Fruit fly (Drosophila melanogaster): Measurements from ENCODE around the gene Fum2.
A peak's percentile ranks its signal among the peaks of the same experiment; 100 is the strongest.

Gene Fum2

dm6 chrX:6681467-6681866, at the start of gene Fum2:
Gene Fum2, plus strand, starts transcription at chrX:6681767.
- TF ChIP-seq OdsH (GFP tag; optimal IDR thresholded peaks at IDR 0.05), result no peak
- no peak for TF ChIP-seq Rel (GFP tag; optimal IDR thresholded peaks at IDR 0.05)
- TF ChIP-seq Rel (tag; optimal IDR thresholded peaks at IDR 0.05), result no peak
- TF ChIP-seq Myc (optimal IDR thresholded peaks at IDR 0.05), result no peak
- no peak for TF ChIP-seq rgr (GFP tag; optimal IDR thresholded peaks at IDR 0.05)
- TF ChIP-seq HLH106 (tag; optimal IDR thresholded peaks at IDR 0.05), result no peak
- no peak for TF ChIP-seq Vsx2 (GFP tag; optimal IDR thresholded peaks at IDR 0.05; ENCODE audit: partially characterized antibody)
- no peak for TF ChIP-seq CG9705 (GFP tag; optimal IDR thresholded peaks at IDR 0.05)
- TF ChIP-seq brk (GFP tag; optimal IDR thresholded peaks at IDR 0.05), result no peak
- TF ChIP-seq N (GFP tag; optimal IDR thresholded peaks at IDR 0.05), result no peak
- TF ChIP-seq pan (optimal IDR thresholded peaks at IDR 0.05), result no peak
- no peak for TF ChIP-seq dl (GFP tag; optimal IDR thresholded peaks at IDR 0.05; ENCODE audit: insufficient read depth in 1 of 2, partially characterized antibody in 2 of 2)
- TF ChIP-seq sv (GFP tag; optimal IDR thresholded peaks at IDR 0.05), result no peak
- TF ChIP-seq Hr83 (GFP tag; optimal IDR thresholded peaks at IDR 0.05; ENCODE audit: poor library complexity, severe bottlenecking), result no peak
- no peak for TF ChIP-seq CG32264 (GFP tag; optimal IDR thresholded peaks at IDR 0.05)
- TF ChIP-seq Hr78 (GFP tag; optimal IDR thresholded peaks at IDR 0.05), result no peak
- no peak for TF ChIP-seq sage (GFP tag; optimal IDR thresholded peaks at IDR 0.05)
- TF ChIP-seq Dfd (GFP tag; optimal IDR thresholded peaks at IDR 0.05), result no peak
- TF ChIP-seq Dif (GFP tag; optimal IDR thresholded peaks at IDR 0.05; ENCODE audit: partially characterized antibody), result no peak
- no peak for TF ChIP-seq h (GFP tag; optimal IDR thresholded peaks at IDR 0.05)

dm6 chrX:6631885-6632284, 49.7 kb upstream of the Fum2 start:
- no peak for TF ChIP-seq woc (GFP tag; optimal IDR thresholded peaks at IDR 0.05)

DNA sequence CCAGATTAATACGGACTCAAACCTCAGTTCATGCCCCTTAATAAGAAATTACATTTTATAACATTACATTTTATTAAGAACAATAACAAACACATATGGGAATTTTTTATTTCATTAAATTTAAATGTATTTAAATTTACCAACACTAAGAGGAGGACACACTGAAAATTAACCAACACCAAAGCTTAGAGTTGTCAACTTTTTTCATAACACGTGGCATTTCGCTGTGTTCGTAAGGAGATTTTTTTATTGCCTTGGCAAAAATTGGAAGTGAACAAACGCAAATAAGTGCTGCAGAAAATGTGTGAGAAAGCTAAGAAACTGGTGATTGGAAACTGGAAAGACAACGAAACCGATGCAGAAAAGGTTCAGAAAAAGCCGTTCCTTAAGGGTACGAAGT, 47.9 kb upstream of the Fum2 start, which contains the start of gene CG14443:
Gene CG14443, plus strand, starts transcription at position 301 of the 400 bp plus-strand sequence.
- TF ChIP-seq Hr78 (GFP tag; optimal IDR thresholded peaks at IDR 0.05) (no peak), usp (GFP tag; optimal IDR thresholded peaks at IDR 0.05) (no peak), Myc (optimal IDR thresholded peaks at IDR 0.05) (no peak), Mio (GFP tag; optimal IDR thresholded peaks at IDR 0.05) (no peak), Jra (GFP tag; optimal IDR thresholded peaks at IDR 0.05) (no peak), woc (GFP tag; optimal IDR thresholded peaks at IDR 0.05) (no peak), tai (GFP tag; optimal IDR thresholded peaks at IDR 0.05) (no peak), Sp1 (GFP tag; optimal IDR thresholded peaks at IDR 0.05) (no peak), CG9705 (GFP tag; optimal IDR thresholded peaks at IDR 0.05) (no peak), Vsx2 (GFP tag; optimal IDR thresholded peaks at IDR 0.05; ENCODE audit: partially characterized antibody) (no peak), sage (GFP tag; optimal IDR thresholded peaks at IDR 0.05) (no peak), CrebA (GFP tag; optimal IDR thresholded peaks at IDR 0.05; ENCODE audit: borderline replicate concordance) (no peak), br (GFP tag; optimal IDR thresholded peaks at IDR 0.05) (no peak), rgr (GFP tag; optimal IDR thresholded peaks at IDR 0.05) (no peak), Dif (GFP tag; optimal IDR thresholded peaks at IDR 0.05; ENCODE audit: partially characterized antibody) (no peak)

DNA sequence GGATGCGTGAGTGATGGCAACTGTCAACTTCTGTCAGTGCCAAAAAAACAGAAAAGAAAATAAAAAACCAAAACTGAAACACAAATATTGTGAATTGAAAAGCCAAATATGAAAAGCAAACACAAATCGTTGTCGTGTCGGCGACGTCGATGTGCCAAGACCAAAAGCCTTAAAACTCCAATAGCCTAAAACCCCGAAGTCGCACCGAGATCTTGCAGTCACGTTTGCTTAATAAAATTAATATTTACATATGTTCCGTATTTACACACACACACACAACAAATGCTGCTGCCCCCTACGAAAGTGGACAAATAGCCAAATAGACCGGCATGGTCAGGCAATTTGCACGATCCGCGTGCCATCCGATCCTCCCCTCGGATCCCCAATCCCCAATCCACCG, 43.4 kb upstream of the Fum2 start:
- TF ChIP-seq dl (GFP tag; optimal IDR thresholded peaks at IDR 0.05; ENCODE audit: insufficient read depth in 1 of 2, partially characterized antibody in 2 of 2) (no peak), pan (optimal IDR thresholded peaks at IDR 0.05) (no peak), OdsH (GFP tag; optimal IDR thresholded peaks at IDR 0.05) (no peak), h (GFP tag; optimal IDR thresholded peaks at IDR 0.05) (no peak), sv (GFP tag; optimal IDR thresholded peaks at IDR 0.05) (no peak), br (GFP tag; optimal IDR thresholded peaks at IDR 0.05) (no peak), tai (GFP tag; optimal IDR thresholded peaks at IDR 0.05) (no peak), CG9705 (GFP tag; optimal IDR thresholded peaks at IDR 0.05) (no peak), dsf (GFP tag; optimal IDR thresholded peaks at IDR 0.05; ENCODE audit: borderline replicate concordance) (no peak), Myc (optimal IDR thresholded peaks at IDR 0.05) (no peak), psq (GFP tag; optimal IDR thresholded peaks at IDR 0.05) (no peak), dmrt93B (GFP tag; optimal IDR thresholded peaks at IDR 0.05) (no peak), Mio (GFP tag; optimal IDR thresholded peaks at IDR 0.05) (no peak)

DNA sequence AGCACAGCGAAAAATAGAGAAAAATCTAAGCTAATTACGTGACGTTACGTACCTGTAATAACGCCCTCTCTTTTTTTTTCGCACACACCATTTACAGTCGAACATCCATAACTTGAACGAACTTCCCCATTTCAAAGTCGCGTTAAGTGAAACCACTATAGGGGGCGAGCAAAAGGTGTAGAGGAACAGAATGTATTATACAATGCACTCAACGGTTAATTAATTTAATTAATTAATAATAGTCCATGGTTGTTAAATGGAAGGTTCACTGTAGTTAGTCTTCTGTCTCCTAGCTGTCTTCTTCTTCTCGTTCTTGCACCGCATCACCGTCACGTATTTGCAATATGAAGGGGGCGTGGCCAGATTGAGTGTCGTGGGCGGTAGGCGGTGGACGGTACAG, 40.0 kb upstream of the Fum2 start:
- TF ChIP-seq h (GFP tag; optimal IDR thresholded peaks at IDR 0.05) (peak; percentile 7), ey (GFP tag; optimal IDR thresholded peaks at IDR 0.05) (peak; percentile 39), rgr (GFP tag; optimal IDR thresholded peaks at IDR 0.05) (no peak), fru (GFP tag; optimal IDR thresholded peaks at IDR 0.05) (peak; percentile 38), foxo (GFP tag; optimal IDR thresholded peaks at IDR 0.05) (peak in 1 of 2 experiments; percentile 56)
